Worm (Caenorhabditis elegans): ENCODE measurements around the gene C34F6.1.

DNA sequence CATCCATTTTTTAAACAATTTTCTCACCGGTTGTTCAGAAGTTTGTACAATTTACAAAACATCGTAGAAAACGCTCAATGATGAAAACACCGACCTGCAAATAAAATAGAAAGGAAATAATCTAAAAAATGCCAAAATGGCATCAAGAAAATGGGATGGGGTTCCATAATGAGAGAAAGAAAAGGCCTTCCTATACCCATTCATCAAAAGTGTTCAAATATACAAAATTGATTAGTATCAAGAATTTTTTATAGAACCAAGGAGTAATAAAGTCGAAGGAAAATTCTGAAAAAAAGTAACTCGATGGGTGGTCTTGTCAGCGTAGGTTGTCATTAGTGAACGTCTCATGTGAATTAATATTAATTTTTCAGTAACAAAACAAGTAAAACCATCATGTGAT, 30.0 kb upstream of the C34F6.1 start, which contains the start of gene C34F6.12:
- TF ChIP-seq nhr-76 (tag; optimal IDR thresholded peaks at IDR 0.05), result no peak
- no peak for TF ChIP-seq snpc-4 (tag; optimal IDR thresholded peaks at IDR 0.05)
- TF ChIP-seq nhr-237 (tag; optimal IDR thresholded peaks at IDR 0.05), result no peak

Data from whole organism, mixed stage, embryonic.